Fruit fly (Drosophila melanogaster) whole organism, embryonic: ENCODE data around the gene CG7335.
A peak's percentile ranks its signal among the peaks of the same experiment; 100 is the strongest.

ENCODE experiments used
- Abd-B ChIP-seq: fragments of 200-800 bp; sonication (Bioruptor generic); optimal IDR thresholded peaks from 2 replicates; lab custom pipeline; 2018; ENCODE audit warnings: missing biosample characterization, mild to moderate bottlenecking, missing genetic modification characterization, moderate library complexity
- Adf1 ChIP-seq: fragments of 200-800 bp; sonication (Bioruptor generic); IDR thresholded peaks from 2 replicates; pipeline ENCODE4 v1.3.6; 2022; ENCODE audit warnings: missing biosample characterization, missing genetic modification characterization
- B-H1 ChIP-seq: fragments of 200-800 bp; sonication (Bioruptor generic); IDR thresholded peaks from 3 replicates; pipeline ENCODE4 v1.3.6; 2022; ENCODE audit warnings: missing biosample characterization, missing genetic modification characterization
- CG10147 ChIP-seq: fragments of 200-800 bp; sonication (Bioruptor generic); optimal IDR thresholded peaks from 2 replicates; lab custom pipeline; 2019; ENCODE audit warnings: missing biosample characterization, mild to moderate bottlenecking, missing genetic modification characterization, moderate library complexity
- CG10565 ChIP-seq: fragments of 200-800 bp; sonication (Bioruptor generic); optimal IDR thresholded peaks from 3 replicates; lab custom pipeline; 2016; ENCODE audit warnings: missing biosample characterization, mild to moderate bottlenecking, missing genetic modification characterization
- CG11085 ChIP-seq: fragments of 200-800 bp; sonication (Bioruptor generic); IDR thresholded peaks from 2 replicates; pipeline ENCODE4 v1.3.6; 2022; ENCODE audit warnings: missing biosample characterization, missing genetic modification characterization
- CG11093 ChIP-seq: fragments of 200-800 bp; sonication (Bioruptor generic); IDR thresholded peaks from 3 replicates; pipeline ENCODE4 v1.3.6; 2022; ENCODE audit warnings: missing biosample characterization, missing genetic modification characterization
- CG11695 ChIP-seq: fragments of 200-800 bp; sonication (Bioruptor generic); IDR thresholded peaks from 3 replicates; pipeline ENCODE4 v1.3.6; 2022; ENCODE audit warnings: missing biosample characterization, missing genetic modification characterization
- CG13287 ChIP-seq: fragments of 200-800 bp; sonication (Bioruptor generic); IDR thresholded peaks from 2 replicates; pipeline ENCODE4 v1.3.6; 2022; ENCODE audit warnings: missing biosample characterization, missing genetic modification characterization; ENCODE audit not compliant: partially characterized antibody
- CG13296 ChIP-seq: fragments of 200-800 bp; sonication (Bioruptor generic); optimal IDR thresholded peaks from 3 replicates; lab custom pipeline; 2018; ENCODE audit warnings: missing biosample characterization, mild to moderate bottlenecking, missing genetic modification characterization
- CG14014 ChIP-seq: fragments of 200-800 bp; sonication (Bioruptor generic); IDR thresholded peaks from 2 replicates; pipeline ENCODE4 v1.3.6; 2022; ENCODE audit warnings: missing biosample characterization, missing genetic modification characterization
- CG1647 ChIP-seq: fragments of 200-800 bp; sonication (Bioruptor generic); optimal IDR thresholded peaks from 3 replicates; lab custom pipeline; 2016; ENCODE audit warnings: missing biosample characterization, missing genetic modification characterization
- CG18476 ChIP-seq: fragments of 200-800 bp; sonication (Bioruptor generic); optimal IDR thresholded peaks from 2 replicates; lab custom pipeline; 2016; ENCODE audit warnings: missing biosample characterization, mild to moderate bottlenecking, missing genetic modification characterization
- CG3065 ChIP-seq: fragments of 200-800 bp; sonication (Bioruptor generic); optimal IDR thresholded peaks from 2 replicates; lab custom pipeline; 2016; ENCODE audit warnings: missing biosample characterization, missing genetic modification characterization
- CG31388 ChIP-seq: fragments of 200-800 bp; sonication (Bioruptor generic); optimal IDR thresholded peaks from 2 replicates; lab custom pipeline; 2016; ENCODE audit warnings: missing biosample characterization, missing genetic modification characterization
- CG34422 ChIP-seq: fragments of 200-800 bp; sonication (Bioruptor generic); IDR thresholded peaks from 3 replicates; pipeline ENCODE4 v1.3.6; 2022; ENCODE audit warnings: missing biosample characterization, missing genetic modification characterization
- CG3847 ChIP-seq: fragments of 200-800 bp; sonication (Bioruptor generic); IDR thresholded peaks from 2 replicates; pipeline ENCODE4 v1.3.6; 2022; ENCODE audit warnings: missing biosample characterization, missing genetic modification characterization
- CG4707 ChIP-seq: fragments of 200-800 bp; sonication (Bioruptor generic); optimal IDR thresholded peaks from 2 replicates; lab custom pipeline; 2018; ENCODE audit warnings: missing biosample characterization, mild to moderate bottlenecking, missing genetic modification characterization, moderate library complexity
- CG7786 ChIP-seq: fragments of 200-800 bp; sonication (Bioruptor generic); optimal IDR thresholded peaks from 2 replicates; lab custom pipeline; 2016; ENCODE audit warnings: missing biosample characterization, missing genetic modification characterization
- CG8924 ChIP-seq: fragments of 200-800 bp; optimal IDR thresholded peaks from 3 replicates; lab custom pipeline; 2019; ENCODE audit warnings: missing biosample characterization, mild to moderate bottlenecking, missing genetic modification characterization, moderate library complexity
- CG9797 ChIP-seq: fragments of 200-800 bp; sonication (Bioruptor generic); optimal IDR thresholded peaks from 3 replicates; lab custom pipeline; 2018; ENCODE audit warnings: missing biosample characterization, mild to moderate bottlenecking, missing genetic modification characterization
- D ChIP-seq, 2 experiments: fragments of 200-800 bp in 1 of 2; fragments of >200 bp in 1 of 2; sonication (Bioruptor generic) in 1 of 2; optimal IDR thresholded peaks; 2 replicates in 1 of 2; 3 replicates in 1 of 2; lab custom pipeline; 2017; ENCODE audit warnings: mild to moderate bottlenecking in 1 of 2, missing biosample characterization in 1 of 2, missing genetic modification characterization in 1 of 2, missing genetic modification reagents in 1 of 2
- Dek ChIP-seq: fragments of 200-800 bp; sonication (Bioruptor generic); optimal IDR thresholded peaks from 3 replicates; lab custom pipeline; 2019; ENCODE audit warnings: missing biosample characterization, mild to moderate bottlenecking, missing genetic modification characterization, moderate library complexity
- Doc2 ChIP-seq: fragments of 200-800 bp; sonication (Bioruptor generic); IDR thresholded peaks from 2 replicates; pipeline ENCODE4 v1.3.6; 2022; ENCODE audit warnings: missing biosample characterization, missing genetic modification characterization
- E2f2 ChIP-seq: fragments of 200-800 bp; sonication (Bioruptor generic); IDR thresholded peaks from 2 replicates; pipeline ENCODE4 v1.3.6; 2022; ENCODE audit warnings: missing biosample characterization, missing genetic modification characterization
- Elba2 ChIP-seq: fragments of 200-800 bp; sonication (Bioruptor generic); optimal IDR thresholded peaks from 3 replicates; lab custom pipeline; 2016; ENCODE audit warnings: missing biosample characterization, missing genetic modification characterization
- HLH3B ChIP-seq: fragments of 200-800 bp; sonication (Bioruptor generic); IDR thresholded peaks from 2 replicates; pipeline ENCODE4 v1.3.6; 2022; ENCODE audit warnings: missing biosample characterization, missing genetic modification characterization
- Hr3 ChIP-seq: fragments of 200-800 bp; sonication (Bioruptor generic); optimal IDR thresholded peaks from 3 replicates; lab custom pipeline; 2016; ENCODE audit warnings: missing biosample characterization, missing genetic modification characterization
- MBD-R2 ChIP-seq: fragments of 200-800 bp; sonication (Bioruptor generic); IDR thresholded peaks from 2 replicates; pipeline ENCODE4 v1.3.6; 2022; ENCODE audit warnings: missing biosample characterization, missing genetic modification characterization
- MESR4 ChIP-seq: fragments of 200-800 bp; sonication (Bioruptor generic); optimal IDR thresholded peaks from 2 replicates; lab custom pipeline; 2018; ENCODE audit warnings: missing biosample characterization, mild to moderate bottlenecking, missing genetic modification characterization, moderate library complexity
- NK7.1 ChIP-seq: fragments of 200-800 bp; sonication (Bioruptor generic); optimal IDR thresholded peaks from 3 replicates; lab custom pipeline; 2016; ENCODE audit warnings: missing biosample characterization, missing genetic modification characterization
- Neu2 ChIP-seq: fragments of 200-800 bp; sonication (Bioruptor generic); optimal IDR thresholded peaks from 3 replicates; lab custom pipeline; 2016; ENCODE audit warnings: missing biosample characterization, missing genetic modification characterization, borderline replicate concordance
- Opbp ChIP-seq: fragments of 200-800 bp; sonication (Bioruptor generic); IDR thresholded peaks from 3 replicates; pipeline ENCODE4 v1.3.6; 2022; ENCODE audit warnings: missing biosample characterization, missing genetic modification characterization; ENCODE audit not compliant: partially characterized antibody
- Rfx ChIP-seq: fragments of 200-800 bp; sonication (Bioruptor generic); IDR thresholded peaks from 2 replicates; pipeline ENCODE4 v1.3.6; 2022; ENCODE audit warnings: missing biosample characterization, missing genetic modification characterization
- aop ChIP-seq: fragments of 200-800 bp; sonication (Bioruptor generic); IDR thresholded peaks from 2 replicates; pipeline ENCODE4 v1.3.6; 2022; ENCODE audit warnings: missing biosample characterization, missing genetic modification characterization
- bbx ChIP-seq: fragments of 200-800 bp; sonication (Bioruptor generic); IDR thresholded peaks from 2 replicates; pipeline ENCODE4 v1.3.6; 2022; ENCODE audit warnings: missing biosample characterization, missing genetic modification characterization; ENCODE audit not compliant: partially characterized antibody
- bcd ChIP-seq: fragments of 200-800 bp; sonication (Bioruptor generic); optimal IDR thresholded peaks from 2 replicates; lab custom pipeline; 2017; ENCODE audit warnings: missing biosample characterization, mild to moderate bottlenecking, missing genetic modification characterization
- br ChIP-seq: fragments of >200 bp; optimal IDR thresholded peaks from 2 replicates; lab custom pipeline; 2017
- cato ChIP-seq: fragments of 200-800 bp; sonication (Bioruptor generic); optimal IDR thresholded peaks from 2 replicates; lab custom pipeline; 2016; ENCODE audit warnings: missing biosample characterization, missing genetic modification characterization, borderline replicate concordance
- gsb-n ChIP-seq: fragments of 200-800 bp; sonication (Bioruptor generic); optimal IDR thresholded peaks from 3 replicates; lab custom pipeline; 2018; ENCODE audit warnings: missing biosample characterization, mild to moderate bottlenecking, missing genetic modification characterization
- nerfin-2 ChIP-seq: fragments of 200-800 bp; sonication (Bioruptor generic); IDR thresholded peaks from 2 replicates; pipeline ENCODE4 v1.3.6; 2022; ENCODE audit warnings: missing biosample characterization, missing genetic modification characterization; ENCODE audit not compliant: partially characterized antibody
- onecut ChIP-seq: fragments of 200-800 bp; sonication (Bioruptor generic); IDR thresholded peaks from 2 replicates; pipeline ENCODE4 v1.3.6; 2022; ENCODE audit warnings: missing biosample characterization, missing genetic modification characterization
- pzg ChIP-seq: fragments of 200-800 bp; sonication (Bioruptor generic); optimal IDR thresholded peaks from 3 replicates; lab custom pipeline; 2018; ENCODE audit warnings: missing biosample characterization, mild to moderate bottlenecking, missing genetic modification characterization, moderate library complexity
- schlank ChIP-seq: fragments of 200-800 bp; sonication (Bioruptor generic); optimal IDR thresholded peaks from 2 replicates; lab custom pipeline; 2018; ENCODE audit warnings: missing biosample characterization, mild to moderate bottlenecking, missing genetic modification characterization
- sima ChIP-seq: fragments of 200-800 bp; sonication (Bioruptor generic); optimal IDR thresholded peaks from 2 replicates; lab custom pipeline; 2016; ENCODE audit warnings: missing biosample characterization, missing genetic modification characterization
- slp2 ChIP-seq: fragments of 200-800 bp; sonication (Bioruptor generic); optimal IDR thresholded peaks from 2 replicates; lab custom pipeline; 2016; ENCODE audit warnings: missing biosample characterization, missing genetic modification characterization
- ssp ChIP-seq: fragments of 200-800 bp; sonication (Bioruptor generic); IDR thresholded peaks from 2 replicates; pipeline ENCODE4 v1.3.6; 2022; ENCODE audit warnings: missing biosample characterization, missing genetic modification characterization
- tll ChIP-seq, 2 experiments: fragments of 200-800 bp in 1 of 2; fragments of >200 bp in 1 of 2; sonication (Bioruptor generic) in 1 of 2; optimal IDR thresholded peaks; 2 replicates each; lab custom pipeline; 2017 to 2019; ENCODE audit warnings: missing biosample characterization in 2 of 2, missing genetic modification characterization in 2 of 2, mild to moderate bottlenecking in 1 of 2, moderate library complexity in 1 of 2
- vnd ChIP-seq: fragments of 200-800 bp; sonication (Bioruptor generic); IDR thresholded peaks from 3 replicates; pipeline ENCODE4 v1.3.6; 2022; ENCODE audit warnings: missing biosample characterization, missing genetic modification characterization; ENCODE audit not compliant: partially characterized antibody
- zen ChIP-seq: fragments of 200-800 bp; sonication (Bioruptor generic); optimal IDR thresholded peaks from 3 replicates; lab custom pipeline; 2018; ENCODE audit warnings: missing biosample characterization, mild to moderate bottlenecking, missing genetic modification characterization, moderate library complexity
- zen2 ChIP-seq: fragments of 200-800 bp; sonication (Bioruptor generic); IDR thresholded peaks from 3 replicates; pipeline ENCODE4 v1.3.6; 2022; ENCODE audit warnings: missing biosample characterization, missing genetic modification characterization; ENCODE audit not compliant: partially characterized antibody

CG7335 gene

dm6 chr3L:20129032-20129431 lies 4.0 kb downstream of the CG7335 start, which contains the start of gene gig (continued):
- TF ChIP-seq cato (GFP tag; lab: Kevin White, UChicago) (no peak), MESR4 (GFP tag; lab: Kevin White, UChicago) (peak; percentile 63), zen2 (GFP tag; lab: Robert Waterston, UW) (no peak), Dek (tag; lab: Kevin White, UChicago) (no peak), CG11695 (GFP tag; lab: Robert Waterston, UW) (no peak), CG3065 (no peak), vnd (GFP tag; lab: Robert Waterston, UW) (no peak), E2f2 (peak; percentile 91), bbx (GFP tag; lab: Robert Waterston, UW) (peak; percentile 45), pzg (GFP tag; lab: Kevin White, UChicago) (peak; percentile 41), onecut (no peak), tll (GFP tag; optimal IDR thresholded peaks at IDR 0.05; lab: Kevin White, UChicago) (peak in 1 of 2 experiments; percentile 66), Hr3 (GFP tag; lab: Kevin White, UChicago) (no peak), gsb-n (tag; lab: Kevin White, UChicago) (no peak), zen (tag; lab: Kevin White, UChicago) (no peak), br (lab: Kevin White, UChicago) (no peak), aop (GFP tag; lab: Robert Waterston, UW) (no peak), schlank (tag; lab: Kevin White, UChicago) (no peak), CG9797 (GFP tag; lab: Kevin White, UChicago) (peak; percentile 57), CG1647 (no peak), CG11085 (GFP tag; lab: Robert Waterston, UW) (no peak), CG13287 (GFP tag; lab: Robert Waterston, UW) (peak; percentile 19; the same call in 1 of the 2 replicates), ssp (GFP tag; lab: Robert Waterston, UW) (no peak), CG34422 (no peak), CG14014 (GFP tag; lab: Robert Waterston, UW) (no peak), CG10565 (GFP tag; lab: Kevin White, UChicago) (no peak), CG7786 (GFP tag; lab: Kevin White, UChicago) (no peak), Abd-B (GFP tag; lab: Kevin White, UChicago) (no peak), slp2 (GFP tag; lab: Kevin White, UChicago) (no peak), CG10147 (no peak), CG8924 (tag; lab: Kevin White, UChicago) (no peak), CG11093 (GFP tag; lab: Robert Waterston, UW) (no peak), sima (no peak), Rfx (no peak), CG13296 (no peak), CG4707 (GFP tag; lab: Kevin White, UChicago) (no peak), HLH3B (GFP tag; lab: Robert Waterston, UW) (no peak), NK7.1 (GFP tag; lab: Kevin White, UChicago) (no peak), MBD-R2 (GFP tag; lab: Robert Waterston, UW) (peak; percentile 91), nerfin-2 (no peak), CG3847 (GFP tag; lab: Robert Waterston, UW) (no peak), Adf1 (GFP tag; lab: Robert Waterston, UW) (no peak), Opbp (GFP tag; lab: Robert Waterston, UW) (0 out of 3 replicates have a peak, but pooled peaks have one; percentile 5), CG18476 (GFP tag; lab: Kevin White, UChicago) (no peak), D (optimal IDR thresholded peaks at IDR 0.05; lab: Kevin White, UChicago) (no peak), D (GFP tag; optimal IDR thresholded peaks at IDR 0.05; lab: Kevin White, UChicago) (no peak), bcd (no peak), CG31388 (GFP tag; lab: Kevin White, UChicago) (no peak), Elba2 (GFP tag; lab: Kevin White, UChicago) (no peak), Neu2 (GFP tag; lab: Kevin White, UChicago) (no peak), Doc2 (GFP tag; lab: Robert Waterston, UW) (no peak), B-H1 (GFP tag; lab: Robert Waterston, UW) (no peak)
